Worm (Caenorhabditis elegans) whole organism, L3 larva: ENCODE results near the gene col-133.
A peak's percentile ranks its signal among the peaks of the same experiment; 100 is the strongest.

Experiments used
- aly-2 ChIP-seq: fragments of 150-350 bp; optimal IDR thresholded peaks from 2 replicates; lab custom pipeline; 2014; ENCODE audit warnings: missing biosample characterization, missing genetic modification characterization
- ama-1 ChIP-seq: fragments of 150-350 bp; optimal IDR thresholded peaks from 2 replicates; lab custom pipeline; 2018
- ceh-16 ChIP-seq: sonication (generic microtip); optimal IDR thresholded peaks from 2 replicates; lab custom pipeline; 2017; ENCODE audit warnings: missing biosample characterization, missing genetic modification characterization
- ceh-28 ChIP-seq: fragments of 150-350 bp; optimal IDR thresholded peaks from 2 replicates; lab custom pipeline; 2014; ENCODE audit warnings: missing biosample characterization, missing genetic modification reagents, missing genetic modification characterization
- ceh-9 ChIP-seq: sonication (generic microtip); optimal IDR thresholded peaks from 2 replicates; lab custom pipeline; 2018; ENCODE audit warnings: missing biosample characterization, missing genetic modification characterization
- daf-12 ChIP-seq: fragments of 150-350 bp; optimal IDR thresholded peaks from 2 replicates; lab custom pipeline; 2014; ENCODE audit warnings: missing biosample characterization, missing genetic modification reagents, missing genetic modification characterization
- egl-27 ChIP-seq: sonication (generic microtip); optimal IDR thresholded peaks from 4 replicates; lab custom pipeline; 2017; ENCODE audit warnings: missing biosample characterization, missing genetic modification reagents, missing genetic modification characterization
- egl-5 ChIP-seq: fragments of 150-350 bp; optimal IDR thresholded peaks from 2 replicates; lab custom pipeline; 2017; ENCODE audit warnings: missing biosample characterization, missing genetic modification reagents, missing genetic modification characterization, inconsistent platforms
- elt-1 ChIP-seq: fragments of 150-350 bp; optimal IDR thresholded peaks from 2 replicates; lab custom pipeline; 2014; ENCODE audit warnings: missing biosample characterization, missing genetic modification characterization
- elt-2 ChIP-seq: sonication (generic microtip); optimal IDR thresholded peaks from 2 replicates; lab custom pipeline; 2016; ENCODE audit warnings: missing genetic modification reagents, mild to moderate bottlenecking, missing genetic modification characterization, missing compliant biosample characterization
- elt-3 ChIP-seq, 3 experiments: fragments of 150-350 bp in 1 of 3; sonication (generic microtip) in 2 of 3; optimal IDR thresholded peaks; 2 replicates in 2 of 3; 4 replicates in 1 of 3; lab custom pipeline; 2014 to 2017; ENCODE audit warnings: missing biosample characterization in 3 of 3, missing genetic modification characterization in 3 of 3
- eor-1 ChIP-seq, 2 experiments: fragments of 150-350 bp; optimal IDR thresholded peaks; 2 replicates each; lab custom pipeline; 2014 to 2018; ENCODE audit warnings: missing biosample characterization in 2 of 2, missing genetic modification characterization in 2 of 2
- fkh-10 ChIP-seq: sonication (generic microtip); optimal IDR thresholded peaks from 2 replicates; lab custom pipeline; 2017; ENCODE audit warnings: missing biosample characterization, missing genetic modification reagents, missing genetic modification characterization
- fkh-2 ChIP-seq: fragments of 150-350 bp; optimal IDR thresholded peaks from 2 replicates; lab custom pipeline; 2014; ENCODE audit warnings: missing biosample characterization, missing genetic modification reagents, missing genetic modification characterization
- fos-1 ChIP-seq: fragments of 150-350 bp; optimal IDR thresholded peaks from 2 replicates; lab custom pipeline; 2014; ENCODE audit warnings: missing biosample characterization, missing genetic modification characterization
- hmg-11 ChIP-seq: sonication (generic microtip); optimal IDR thresholded peaks from 2 replicates; lab custom pipeline; 2016; ENCODE audit warnings: missing genetic modification characterization, missing compliant biosample characterization
- jun-1 ChIP-seq: fragments of 150-350 bp; optimal IDR thresholded peaks from 2 replicates; lab custom pipeline; 2014; ENCODE audit warnings: missing biosample characterization, missing genetic modification reagents, missing genetic modification characterization
- lin-15B ChIP-seq: fragments of 150-350 bp; optimal IDR thresholded peaks from 2 replicates; lab custom pipeline; 2014; ENCODE audit warnings: missing biosample characterization, missing genetic modification characterization
- lin-39 ChIP-seq: fragments of 150-350 bp; optimal IDR thresholded peaks from 2 replicates; lab custom pipeline; 2018; ENCODE audit warnings: missing biosample characterization, missing genetic modification reagents, missing genetic modification characterization
- lsy-12 ChIP-seq: sonication (generic microtip); optimal IDR thresholded peaks from 2 replicates; lab custom pipeline; 2016; ENCODE audit warnings: mild to moderate bottlenecking, missing genetic modification characterization, missing compliant biosample characterization
- mdl-1 ChIP-seq: fragments of 150-350 bp; optimal IDR thresholded peaks from 2 replicates; lab custom pipeline; 2014; ENCODE audit warnings: missing biosample characterization, missing genetic modification characterization
- nfya-1 ChIP-seq: sonication (generic microtip); optimal IDR thresholded peaks from 2 replicates; lab custom pipeline; 2017; ENCODE audit warnings: missing genetic modification characterization, mild to moderate bottlenecking, missing compliant biosample characterization, antibody characterized with exemption, moderate library complexity; ENCODE audit not compliant: insufficient read depth
- nhr-11 ChIP-seq: fragments of 150-350 bp; optimal IDR thresholded peaks from 2 replicates; lab custom pipeline; 2014; ENCODE audit warnings: missing biosample characterization, missing genetic modification characterization
- nhr-12 ChIP-seq: fragments of 150-350 bp; optimal IDR thresholded peaks from 2 replicates; lab custom pipeline; 2014; ENCODE audit warnings: missing biosample characterization, missing genetic modification characterization
- nhr-23 ChIP-seq: fragments of 150-350 bp; optimal IDR thresholded peaks from 2 replicates; lab custom pipeline; 2014; ENCODE audit warnings: missing biosample characterization, missing genetic modification reagents, missing genetic modification characterization
- nhr-25 ChIP-seq: sonication (generic microtip); optimal IDR thresholded peaks from 2 replicates; lab custom pipeline; 2017; ENCODE audit warnings: missing biosample characterization, missing genetic modification characterization
- nhr-43 ChIP-seq: sonication (generic microtip); optimal IDR thresholded peaks from 2 replicates; lab custom pipeline; 2016; ENCODE audit warnings: mild to moderate bottlenecking, missing genetic modification characterization, missing compliant biosample characterization; ENCODE audit not compliant: poor library complexity, severe bottlenecking
- nhr-76 ChIP-seq: fragments of 150-350 bp; sonication (generic microtip); optimal IDR thresholded peaks from 5 replicates; lab custom pipeline; 2014; ENCODE audit warnings: missing biosample characterization, missing genetic modification characterization
- pha-4 ChIP-seq: fragments of 150-350 bp; optimal IDR thresholded peaks from 2 replicates; lab custom pipeline; 2014; ENCODE audit warnings: missing biosample characterization, missing genetic modification reagents, missing genetic modification characterization
- pqm-1 ChIP-seq: fragments of 150-350 bp; optimal IDR thresholded peaks from 2 replicates; lab custom pipeline; 2017; ENCODE audit warnings: missing biosample characterization, missing genetic modification characterization, inconsistent platforms
- sea-2 ChIP-seq: fragments of 150-350 bp; sonication (generic microtip); optimal IDR thresholded peaks from 4 replicates; lab custom pipeline; 2014; ENCODE audit warnings: missing biosample characterization, missing genetic modification reagents, missing genetic modification characterization
- skn-1 ChIP-seq: fragments of 150-350 bp; optimal IDR thresholded peaks from 2 replicates; lab custom pipeline; 2014; ENCODE audit warnings: missing biosample characterization, missing genetic modification characterization
- tbx-2 ChIP-seq: sonication (generic microtip); optimal IDR thresholded peaks from 2 replicates; lab custom pipeline; 2016; ENCODE audit warnings: mild to moderate bottlenecking, missing genetic modification characterization, missing compliant biosample characterization
- zag-1 ChIP-seq: fragments of 150-350 bp; optimal IDR thresholded peaks from 2 replicates; lab custom pipeline; 2014; ENCODE audit warnings: missing biosample characterization, missing genetic modification characterization
- ztf-4 ChIP-seq: fragments of 150-350 bp; optimal IDR thresholded peaks from 2 replicates; lab custom pipeline; 2014; ENCODE audit warnings: missing biosample characterization, missing genetic modification characterization

Gene col-133

ce11 chrIV:14131770-14132169 lies 32.6 kb upstream of the col-133 start, which contains the start of gene srz-59:
srz-59 (plus strand) TSS chrIV:14132070.
- no peak for TF ChIP-seq sea-2
- TF ChIP-seq elt-3 (tag; optimal IDR thresholded peaks at IDR 0.05; lab: Kevin White, UChicago): no peak
- no peak for TF ChIP-seq mdl-1 (tag; lab: Kevin White, UChicago)
- no peak for TF ChIP-seq pqm-1 (tag; lab: Kevin White, UChicago)
- TF ChIP-seq pha-4 (tag; lab: Kevin White, UChicago): no peak
- no peak for TF ChIP-seq ceh-28
- TF ChIP-seq nhr-12 (tag; lab: Kevin White, UChicago): no peak
- no peak for TF ChIP-seq ceh-9 (tag; lab: Kevin White, UChicago)
- no peak for TF ChIP-seq fkh-10 (GFP tag; lab: Kevin White, UChicago)
- no peak for TF ChIP-seq egl-5 (tag; lab: Kevin White, UChicago)

- TF ChIP-seq ztf-4 (tag; lab: Kevin White, UChicago) (no peak), tbx-2 (tag; lab: Kevin White, UChicago) (no peak), elt-1 (no peak), fkh-2 (tag; lab: Kevin White, UChicago) (no peak), egl-5 (tag; lab: Kevin White, UChicago) (no peak), fos-1 (tag; lab: Kevin White, UChicago) (no peak), ceh-28 (no peak), nhr-43 (tag; lab: Kevin White, UChicago) (no peak), nhr-76 (tag; lab: Kevin White, UChicago) (no peak), nhr-23 (tag; lab: Kevin White, UChicago) (no peak), nhr-11 (tag; lab: Kevin White, UChicago) (no peak), lin-39 (tag; lab: Kevin White, UChicago) (no peak), daf-12 (tag; lab: Kevin White, UChicago) (no peak), mdl-1 (tag; lab: Kevin White, UChicago) (no peak), ceh-16 (tag; lab: Kevin White, UChicago) (no peak)
Observed at ce11 chrIV:14129091-14129490, 29.9 kb upstream of the col-133 start, which contains the start of gene srz-42. srz-42 (plus strand) TSS chrIV:14129391.

DNA sequence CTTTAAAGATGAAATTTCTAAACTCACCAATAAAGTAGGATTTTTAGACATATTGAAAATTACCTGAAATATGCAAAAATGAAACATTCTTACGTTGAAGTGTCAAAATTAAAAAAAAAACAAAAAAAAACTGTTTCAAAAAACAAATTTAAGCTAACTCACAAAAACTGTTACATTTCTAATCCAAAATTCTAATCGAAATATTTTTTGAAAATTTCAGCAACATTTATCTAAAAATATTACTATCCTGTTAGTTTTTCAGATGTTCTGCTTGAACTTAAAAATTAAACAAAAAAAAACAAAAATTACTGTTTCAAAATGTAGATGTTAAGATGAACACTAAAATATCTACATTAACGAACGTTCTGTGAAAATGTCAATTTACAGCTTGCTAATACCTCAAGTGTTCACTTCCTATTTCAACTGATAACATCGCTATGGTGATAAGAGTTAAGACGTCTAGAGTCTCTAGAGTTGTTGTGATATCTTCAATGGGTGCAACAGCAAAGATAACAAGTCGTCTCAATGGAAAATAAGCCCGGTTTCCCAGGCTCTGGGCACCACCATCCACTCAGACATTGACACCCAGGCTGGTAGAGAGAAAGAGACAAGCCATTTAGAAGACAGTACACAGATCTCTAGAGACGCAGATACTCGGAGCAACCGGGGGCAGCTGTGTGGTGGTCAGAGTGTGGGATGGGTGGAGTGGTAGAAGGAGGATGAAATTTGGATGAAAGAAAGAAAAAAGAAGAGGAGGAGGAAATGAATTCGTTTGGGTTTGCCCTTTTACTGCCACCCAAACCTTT lies 28.9 kb upstream of the col-133 start, which contains the start of gene H12I19.115:
H12I19.115 (minus strand) TSS at position 51 of the 806 bp plus-strand sequence.
- TF ChIP-seq fkh-2 (tag; lab: Kevin White, UChicago) (no peak), nhr-12 (tag; lab: Kevin White, UChicago) (no peak), lsy-12 (tag; lab: Kevin White, UChicago) (no peak), elt-2 (tag; lab: Kevin White, UChicago) (peak; percentile 69), sea-2 (no peak), fos-1 (tag; lab: Kevin White, UChicago) (no peak), egl-27 (no peak), skn-1 (tag; lab: Kevin White, UChicago) (no peak), nfya-1 (tag; lab: Kevin White, UChicago) (peak; percentile 66), aly-2 (tag; lab: Kevin White, UChicago) (no peak), ztf-4 (tag; lab: Kevin White, UChicago) (no peak), nhr-11 (tag; lab: Kevin White, UChicago) (no peak), nhr-43 (tag; lab: Kevin White, UChicago) (no peak), nhr-76 (tag; lab: Kevin White, UChicago) (no peak), lin-39 (tag; lab: Kevin White, UChicago) (peak; percentile 58), hmg-11 (tag; lab: Kevin White, UChicago) (no peak), ama-1 (lab: Kevin White, UChicago) (no peak), ceh-28 (no peak)
- TF ChIP-seq, all 47 proteins: peak for 3

DNA sequence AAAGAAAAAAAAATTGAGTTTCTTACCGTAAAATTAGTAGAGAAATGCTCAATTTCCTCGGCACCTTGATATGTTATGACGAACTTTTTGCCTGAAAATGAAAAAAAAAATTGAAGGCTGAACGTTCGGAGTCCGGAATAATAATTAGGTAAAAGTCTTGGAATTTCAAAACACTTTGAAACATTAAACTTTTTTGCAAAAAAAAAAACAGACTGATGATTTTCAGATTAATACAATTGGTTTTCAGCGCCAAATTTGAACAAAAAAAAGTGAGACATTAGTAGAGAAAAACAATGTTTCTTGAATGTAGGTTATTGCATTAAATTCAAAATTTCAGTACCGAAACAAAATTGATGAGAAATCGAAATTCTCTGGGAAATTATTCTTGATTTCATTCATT lies 24.8 kb upstream of the col-133 start, which contains the start of gene nkcc-1:
nkcc-1 (minus strand) TSS at position 101 of the 400 bp plus-strand sequence.
- TF ChIP-seq eor-1 (tag; optimal IDR thresholded peaks at IDR 0.05; lab: Kevin White, UChicago) (no peak), elt-2 (tag; lab: Kevin White, UChicago) (no peak), skn-1 (tag; lab: Kevin White, UChicago) (no peak), fkh-2 (tag; lab: Kevin White, UChicago) (no peak), zag-1 (tag; lab: Kevin White, UChicago) (no peak), jun-1 (tag; lab: Kevin White, UChicago) (no peak), lin-15B (tag; lab: Kevin White, UChicago) (no peak), nhr-25 (no peak), fkh-10 (GFP tag; lab: Kevin White, UChicago) (no peak), nhr-23 (tag; lab: Kevin White, UChicago) (no peak), elt-1 (no peak), nhr-11 (tag; lab: Kevin White, UChicago) (no peak)
